Fruit fly (Drosophila melanogaster): ENCODE measurements around the gene CG14710.

DNA sequence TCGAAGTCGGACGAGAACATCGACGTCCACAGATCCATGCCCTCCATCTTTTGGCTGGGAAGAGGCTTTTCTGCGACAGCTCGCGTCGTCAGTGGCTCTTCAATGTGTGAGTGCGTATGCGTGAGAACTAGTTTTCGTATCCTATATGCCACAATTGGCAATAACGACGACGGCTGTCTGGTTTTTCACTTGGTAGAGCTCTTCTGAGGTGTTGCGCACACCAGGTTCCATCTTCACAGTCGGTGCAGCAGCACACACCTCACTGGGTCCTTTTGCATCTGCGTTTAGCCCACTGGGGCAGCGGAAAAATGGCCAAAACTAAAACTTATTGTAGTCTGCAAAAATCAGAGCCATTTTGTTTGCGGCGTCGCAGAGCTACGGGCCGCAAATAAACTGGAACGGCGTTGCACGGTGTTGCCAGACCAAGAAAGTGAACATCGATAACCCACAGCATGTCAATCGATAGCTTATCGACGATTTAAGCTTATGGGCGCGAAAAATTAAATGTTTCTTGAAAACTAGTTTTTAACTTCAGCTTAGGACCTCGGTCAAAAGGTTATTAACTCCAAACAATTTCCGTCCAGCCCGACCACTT is 30.0 kb upstream of the CG14710 start, which contains the start of gene CG6791:
- no peak for TF ChIP-seq Ets96B (tag; optimal IDR thresholded peaks at IDR 0.05)
- TF ChIP-seq Ets21C (GFP tag; optimal IDR thresholded peaks at IDR 0.05), result no peak

All from whole organism, prepupa.